Worm (Caenorhabditis elegans) whole organism, early embryonic: Measurements from ENCODE around the gene C01G5.5.

ENCODE experiments used
- B0310.2 ChIP-seq: sonication (generic microtip); optimal IDR thresholded peaks from 2 replicates; lab custom pipeline; 2016; ENCODE audit warnings: mild to moderate bottlenecking, missing genetic modification characterization, missing compliant biosample characterization
- F13C5.2 ChIP-seq: sonication (generic microtip); optimal IDR thresholded peaks from 2 replicates; lab custom pipeline; 2017; ENCODE audit warnings: mild to moderate bottlenecking, missing genetic modification characterization, inconsistent platforms, missing compliant biosample characterization
- aly-1 ChIP-seq: sonication (generic microtip); optimal IDR thresholded peaks from 2 replicates; lab custom pipeline; 2016; ENCODE audit warnings: missing genetic modification characterization, missing compliant biosample characterization
- ama-1 ChIP-seq: fragments of 150-350 bp; optimal IDR thresholded peaks from 2 replicates; lab custom pipeline; 2014
- ceh-13 ChIP-seq: fragments of 200-800 bp; sonication (Bioruptor generic); optimal IDR thresholded peaks from 2 replicates; lab custom pipeline; 2018; ENCODE audit warnings: mild to moderate bottlenecking, missing genetic modification characterization, missing compliant biosample characterization
- ceh-36 ChIP-seq: sonication (generic microtip); optimal IDR thresholded peaks from 2 replicates; lab custom pipeline; 2016; ENCODE audit warnings: missing genetic modification characterization, inconsistent platforms, missing compliant biosample characterization
- ets-7 ChIP-seq: sonication (generic microtip); optimal IDR thresholded peaks from 2 replicates; lab custom pipeline; 2016; ENCODE audit warnings: missing genotype, missing genetic modification characterization, missing compliant biosample characterization
- flt-1 ChIP-seq: fragments of 200-800 bp; sonication (Bioruptor generic); IDR thresholded peaks from 2 replicates; pipeline ENCODE4 v1.3.6; 2022; ENCODE audit warnings: missing genetic modification characterization, missing compliant biosample characterization
- hmbx-1 ChIP-seq: sonication (generic microtip); optimal IDR thresholded peaks from 2 replicates; lab custom pipeline; 2016; ENCODE audit warnings: mild to moderate bottlenecking, missing genetic modification characterization, missing compliant biosample characterization
- hmg-4 ChIP-seq: fragments of 200-800 bp; sonication (Bioruptor generic); optimal IDR thresholded peaks from 2 replicates; lab custom pipeline; 2018; ENCODE audit warnings: mild to moderate bottlenecking, missing genetic modification characterization, missing compliant biosample characterization
- hnd-1 ChIP-seq: sonication (generic microtip); optimal IDR thresholded peaks from 2 replicates; lab custom pipeline; 2016; ENCODE audit warnings: missing genetic modification characterization, missing compliant biosample characterization
- pes-1 ChIP-seq: fragments of 200-800 bp; sonication (Bioruptor generic); IDR thresholded peaks from 2 replicates; pipeline ENCODE4 v1.3.6; 2022; ENCODE audit warnings: missing genetic modification reagents, missing genetic modification characterization, missing compliant biosample characterization
- scrt-1 ChIP-seq: fragments of 200-800 bp; sonication (Bioruptor generic); IDR thresholded peaks from 2 replicates; pipeline ENCODE4 v1.3.6; 2022; ENCODE audit warnings: missing genetic modification characterization, missing compliant biosample characterization
- sea-1 ChIP-seq: fragments of 200-800 bp; sonication (Bioruptor generic); conservative IDR thresholded peaks from 2 replicates; pipeline ENCODE4 v1.3.6; 2022; ENCODE audit warnings: missing genetic modification characterization, missing compliant biosample characterization
- tbx-11 ChIP-seq: fragments of 200-800 bp; sonication (Bioruptor generic); IDR thresholded peaks from 2 replicates; pipeline ENCODE4 v1.3.6; 2022; ENCODE audit warnings: missing genetic modification characterization, missing compliant biosample characterization
- tbx-37 ChIP-seq: fragments of 200-800 bp; sonication (Bioruptor generic); conservative IDR thresholded peaks from 2 replicates; pipeline ENCODE4 v1.3.6; 2022; ENCODE audit warnings: missing genetic modification reagents, missing genetic modification characterization, missing compliant biosample characterization
- tra-4 ChIP-seq: sonication (generic microtip); optimal IDR thresholded peaks from 2 replicates; lab custom pipeline; 2017; ENCODE audit warnings: missing genetic modification characterization, missing compliant biosample characterization

C01G5.5 gene

ce11 chrIV:6548609-6549008 lies 24.2 kb downstream of the C01G5.5 start, which contains the start of gene fan-1:
TSS of gene fan-1 (plus strand) at chrIV:6548686.
- no peak for TF ChIP-seq F13C5.2
- no peak for TF ChIP-seq aly-1 (tag; lab: Kevin White, UChicago)
- TF ChIP-seq hnd-1 (tag; lab: Kevin White, UChicago): no peak
- no peak for TF ChIP-seq hmbx-1
- no peak for TF ChIP-seq pes-1 (GFP tag; lab: Robert Waterston, UW)
- TF ChIP-seq ama-1: no peak
- TF ChIP-seq B0310.2 (tag; lab: Kevin White, UChicago): no peak
- TF ChIP-seq ceh-13 (GFP tag; lab: Kevin White, UChicago): no peak

- TF ChIP-seq ceh-36 (tag; lab: Kevin White, UChicago): peak; percentile 19
These were observed 27.1 kb downstream of the C01G5.5 start for ce11 chrIV:6551359-6552031.

- TF ChIP-seq tra-4 (tag; lab: Kevin White, UChicago) (no peak), pes-1 (GFP tag; lab: Robert Waterston, UW) (no peak), scrt-1 (no peak), ama-1 (no peak), B0310.2 (tag; lab: Kevin White, UChicago) (no peak), hnd-1 (tag; lab: Kevin White, UChicago) (no peak), hmbx-1 (no peak), flt-1 (GFP tag; lab: Robert Waterston, UW) (no peak), hmg-4 (GFP tag; lab: Kevin White, UChicago) (no peak), F13C5.2 (no peak), tbx-11 (GFP tag; lab: Robert Waterston, UW) (no peak), aly-1 (tag; lab: Kevin White, UChicago) (no peak), ets-7 (tag; lab: Kevin White, UChicago) (no peak), ceh-36 (tag; lab: Kevin White, UChicago) (no peak), tbx-37 (GFP tag; lab: Robert Waterston, UW) (no peak), ceh-13 (GFP tag; lab: Kevin White, UChicago) (no peak), sea-1 (GFP tag; lab: Robert Waterston, UW) (no peak)
These were observed 27.6 kb downstream of the C01G5.5 start for ce11 chrIV:6552036-6552435.

ce11 chrIV:6554865-6555264 lies 30.5 kb downstream of the C01G5.5 start:
- no peak for TF ChIP-seq B0310.2 (tag; lab: Kevin White, UChicago)

ce11 chrIV:6555388-6556330 lies 31.2 kb downstream of the C01G5.5 start, which contains the start of gene paqr-1:
TSS of gene paqr-1 (minus strand) at chrIV:6555438.
- TF ChIP-seq hnd-1 (tag; lab: Kevin White, UChicago) (no peak), scrt-1 (no peak), sea-1 (GFP tag; lab: Robert Waterston, UW) (no peak), hmbx-1 (no peak), ceh-36 (tag; lab: Kevin White, UChicago) (no peak), tbx-11 (GFP tag; lab: Robert Waterston, UW) (no peak), B0310.2 (tag; lab: Kevin White, UChicago) (no peak), flt-1 (GFP tag; lab: Robert Waterston, UW) (no peak), hmg-4 (GFP tag; lab: Kevin White, UChicago) (no peak), ceh-13 (GFP tag; lab: Kevin White, UChicago) (no peak), aly-1 (tag; lab: Kevin White, UChicago) (no peak), ama-1 (no peak), tbx-37 (GFP tag; lab: Robert Waterston, UW) (no peak), F13C5.2 (no peak), ets-7 (tag; lab: Kevin White, UChicago) (no peak), tra-4 (tag; lab: Kevin White, UChicago) (no peak), pes-1 (GFP tag; lab: Robert Waterston, UW) (no peak)

ce11 chrIV:6556624-6557368 lies 32.4 kb downstream of the C01G5.5 start, which contains the start of gene try-3:
TSS of gene try-3 (plus strand) at chrIV:6557155.
- TF ChIP-seq ceh-36 (tag; lab: Kevin White, UChicago) (peak; percentile 83), hmbx-1 (no peak), hmg-4 (GFP tag; lab: Kevin White, UChicago) (no peak), ama-1 (no peak), pes-1 (GFP tag; lab: Robert Waterston, UW) (peak; percentile 88), flt-1 (GFP tag; lab: Robert Waterston, UW) (peak; percentile 86), ets-7 (tag; lab: Kevin White, UChicago) (peak; percentile 66), tra-4 (tag; lab: Kevin White, UChicago) (peak; percentile 49), scrt-1 (peak; percentile 80), hnd-1 (tag; lab: Kevin White, UChicago) (peak; percentile 46), aly-1 (tag; lab: Kevin White, UChicago) (peak; percentile 71), tbx-11 (GFP tag; lab: Robert Waterston, UW) (peak; percentile 81), ceh-13 (GFP tag; lab: Kevin White, UChicago) (peak; percentile 67), tbx-37 (GFP tag; lab: Robert Waterston, UW) (peak; percentile 75), F13C5.2 (peak; percentile 57), B0310.2 (tag; lab: Kevin White, UChicago) (peak; percentile 34), sea-1 (GFP tag; lab: Robert Waterston, UW) (peak; percentile 87)
